Worm (Caenorhabditis elegans) whole organism, young adult: ENCODE measurements around the gene F42C5.4.
A peak's percentile ranks its signal among the peaks of the same experiment; 100 is the strongest.

Experiments
- B0261.1 ChIP-seq: sonication (generic microtip); optimal IDR thresholded peaks from 2 replicates; lab custom pipeline; 2016; ENCODE audit warnings: mild to moderate bottlenecking, missing genetic modification characterization, moderate library complexity, missing compliant biosample characterization
- C06A6.2 ChIP-seq: fragments of 200-800 bp; sonication (Bioruptor generic); conservative IDR thresholded peaks from 2 replicates; pipeline ENCODE4 v1.3.6; 2022; ENCODE audit warnings: missing genetic modification characterization, missing compliant biosample characterization
- F23B12.7 ChIP-seq: sonication (generic microtip); optimal IDR thresholded peaks from 2 replicates; lab custom pipeline; 2017; ENCODE audit warnings: missing genetic modification characterization, mild to moderate bottlenecking, missing compliant biosample characterization, antibody characterized with exemption, moderate library complexity; ENCODE audit not compliant: insufficient read depth
- F33H1.4 ChIP-seq: fragments of 200-800 bp; sonication (Bioruptor generic); IDR thresholded peaks from 2 replicates; pipeline ENCODE4 v1.3.6; 2022; ENCODE audit warnings: missing genetic modification reagents, missing genetic modification characterization, missing compliant biosample characterization
- F37B4.10 ChIP-seq: fragments of 200-800 bp; sonication (Bioruptor generic); IDR thresholded peaks from 2 replicates; pipeline ENCODE4 v1.3.6; 2022; ENCODE audit warnings: missing genetic modification characterization, missing compliant biosample characterization
- F57C9.4 ChIP-seq: sonication (generic microtip); optimal IDR thresholded peaks from 2 replicates; lab custom pipeline; 2017; ENCODE audit warnings: mild to moderate bottlenecking, missing genetic modification characterization, missing compliant biosample characterization
- Y53F4B.3 ChIP-seq: fragments of 200-800 bp; sonication (Bioruptor generic); IDR thresholded peaks from 2 replicates; pipeline ENCODE4 v1.3.6; 2022; ENCODE audit warnings: missing genetic modification reagents, missing genetic modification characterization, missing compliant biosample characterization
- Y79H2A.3 ChIP-seq: fragments of 200-800 bp; sonication (Bioruptor generic); conservative IDR thresholded peaks from 2 replicates; pipeline ENCODE4 v1.3.6; 2022; ENCODE audit warnings: missing genetic modification reagents, missing genetic modification characterization, missing compliant biosample characterization
- ZK185.1 ChIP-seq: sonication (generic microtip); optimal IDR thresholded peaks from 2 replicates; lab custom pipeline; 2016; ENCODE audit warnings: mild to moderate bottlenecking, missing genetic modification characterization, missing compliant biosample characterization; ENCODE audit not compliant: poor library complexity, severe bottlenecking
- attf-3 ChIP-seq: fragments of 200-800 bp; sonication (Bioruptor generic); conservative IDR thresholded peaks from 2 replicates; pipeline ENCODE4 v1.3.6; 2022; ENCODE audit warnings: missing genetic modification reagents, missing genetic modification characterization, missing compliant biosample characterization
- bed-2 ChIP-seq: fragments of 200-800 bp; sonication (Bioruptor generic); IDR thresholded peaks from 2 replicates; pipeline ENCODE4 v1.3.6; 2022; ENCODE audit warnings: missing genetic modification reagents, missing genetic modification characterization, missing compliant biosample characterization
- cebp-1 ChIP-seq, 2 experiments: fragments of 200-800 bp in 1 of 2; sonication (Bioruptor generic) in 1 of 2; sonication (generic microtip) in 1 of 2; IDR thresholded peaks in 1 of 2; optimal IDR thresholded peaks in 1 of 2; 2 replicates each; pipeline versions ENCODE4 v1.3.6 to Lab custom; 2017 to 2022; ENCODE audit warnings: missing compliant biosample characterization in 2 of 2, missing genetic modification characterization in 2 of 2, mild to moderate bottlenecking in 1 of 2, missing genetic modification reagents in 1 of 2, moderate library complexity in 1 of 2
- ceh-91 ChIP-seq: fragments of 200-800 bp; sonication (Bioruptor generic); IDR thresholded peaks from 2 replicates; pipeline ENCODE4 v1.3.6; 2022; ENCODE audit warnings: missing genetic modification reagents, missing genetic modification characterization, missing compliant biosample characterization
- gei-17 ChIP-seq: fragments of 200-800 bp; sonication (Bioruptor generic); optimal IDR thresholded peaks from 2 replicates; lab custom pipeline; 2018; ENCODE audit warnings: mild to moderate bottlenecking, missing genetic modification characterization, missing compliant biosample characterization
- him-1 ChIP-seq: sonication (generic microtip); optimal IDR thresholded peaks from 2 replicates; lab custom pipeline; 2016; ENCODE audit warnings: missing genotype, missing genetic modification reagents, missing genetic modification characterization, missing compliant biosample characterization
- hmg-1.2 ChIP-seq: fragments of 200-800 bp; sonication (Bioruptor generic); IDR thresholded peaks from 2 replicates; pipeline ENCODE4 v1.3.6; 2022; ENCODE audit warnings: missing genetic modification reagents, missing genetic modification characterization, missing compliant biosample characterization
- hsf-1 ChIP-seq: fragments of 200-800 bp; sonication (Bioruptor generic); IDR thresholded peaks from 2 replicates; pipeline ENCODE4 v1.3.6; 2022; ENCODE audit warnings: missing genetic modification reagents, missing genetic modification characterization, missing compliant biosample characterization
- lin-35 ChIP-seq, 3 experiments: fragments of 150-350 bp in 2 of 3; sonication (generic microtip) in 1 of 3; optimal IDR thresholded peaks; 2 replicates each; lab custom pipeline; 2014 to 2018; ENCODE audit warnings: missing biosample characterization in 3 of 3, missing genetic modification characterization in 3 of 3, missing genetic modification reagents in 3 of 3
- lin-40 ChIP-seq: sonication (generic microtip); optimal IDR thresholded peaks from 2 replicates; lab custom pipeline; 2016; ENCODE audit warnings: missing genetic modification characterization, mild to moderate bottlenecking, missing compliant biosample characterization, missing genotype, missing genetic modification reagents
- madf-10 ChIP-seq: sonication (generic microtip); optimal IDR thresholded peaks from 2 replicates; lab custom pipeline; 2016; ENCODE audit warnings: mild to moderate bottlenecking, missing genetic modification characterization, missing compliant biosample characterization
- madf-3 ChIP-seq: fragments of 200-800 bp; sonication (Bioruptor generic); IDR thresholded peaks from 2 replicates; pipeline ENCODE4 v1.3.6; 2022; ENCODE audit warnings: missing genetic modification reagents, missing genetic modification characterization, missing compliant biosample characterization
- madf-6 ChIP-seq: fragments of 200-800 bp; sonication (Bioruptor generic); IDR thresholded peaks from 2 replicates; pipeline ENCODE4 v1.3.6; 2022; ENCODE audit warnings: missing genetic modification reagents, missing genetic modification characterization, missing compliant biosample characterization
- mcd-1 ChIP-seq: fragments of 200-800 bp; sonication (Bioruptor generic); IDR thresholded peaks from 2 replicates; pipeline ENCODE4 v1.3.6; 2022; ENCODE audit warnings: missing genetic modification reagents, missing genetic modification characterization, missing compliant biosample characterization
- nfya-1 ChIP-seq: sonication (generic microtip); optimal IDR thresholded peaks from 2 replicates; lab custom pipeline; 2017; ENCODE audit warnings: antibody characterized with exemption, missing compliant biosample characterization, missing genetic modification characterization, borderline replicate concordance; ENCODE audit not compliant: insufficient read depth
- nhr-80 ChIP-seq: sonication (generic microtip); optimal IDR thresholded peaks from 2 replicates; lab custom pipeline; 2016; ENCODE audit warnings: missing genetic modification characterization, missing compliant biosample characterization
- pbrm-1 ChIP-seq: fragments of 200-800 bp; sonication (Bioruptor generic); IDR thresholded peaks from 2 replicates; pipeline ENCODE4 v1.3.6; 2022; ENCODE audit warnings: missing genetic modification reagents, missing genetic modification characterization, missing compliant biosample characterization
- repo-1 ChIP-seq: sonication (generic microtip); optimal IDR thresholded peaks from 2 replicates; lab custom pipeline; 2017; ENCODE audit warnings: mild to moderate bottlenecking, missing genetic modification characterization, missing compliant biosample characterization
- snpc-1.1 ChIP-seq: sonication (generic microtip); optimal IDR thresholded peaks from 2 replicates; lab custom pipeline; 2017; ENCODE audit warnings: missing genetic modification characterization, mild to moderate bottlenecking, missing compliant biosample characterization, antibody characterized with exemption, moderate library complexity, missing genotype, missing genetic modification reagents; ENCODE audit not compliant: insufficient read depth
- snpc-1.3 ChIP-seq: sonication (generic microtip); optimal IDR thresholded peaks from 2 replicates; lab custom pipeline; 2017; ENCODE audit warnings: missing genetic modification characterization, mild to moderate bottlenecking, missing compliant biosample characterization, antibody characterized with exemption, moderate library complexity, missing genotype, missing genetic modification reagents; ENCODE audit not compliant: insufficient read depth
- snpc-4 ChIP-seq, 5 experiments: fragments of 150-350 bp in 1 of 5; sonication (generic microtip) in 4 of 5; optimal IDR thresholded peaks; 2 replicates each; lab custom pipeline; 2014 to 2018; ENCODE audit warnings: missing genetic modification characterization in 5 of 5, missing biosample characterization in 3 of 5, antibody characterized with exemption in 2 of 5, mild to moderate bottlenecking in 2 of 5, missing compliant biosample characterization in 2 of 5, missing genotype in 2 of 5, moderate library complexity in 2 of 5, missing genetic modification reagents in 1 of 5
- tbp1 ChIP-seq: fragments of 200-800 bp; sonication (Bioruptor generic); optimal IDR thresholded peaks from 2 replicates; lab custom pipeline; 2018; ENCODE audit warnings: mild to moderate bottlenecking, missing genetic modification characterization, missing compliant biosample characterization
- tbx-9 ChIP-seq: sonication (generic microtip); optimal IDR thresholded peaks from 2 replicates; lab custom pipeline; 2016; ENCODE audit warnings: borderline replicate concordance, missing genetic modification characterization, inconsistent platforms, missing compliant biosample characterization
- tlf-1 ChIP-seq: fragments of 200-800 bp; sonication (Bioruptor generic); optimal IDR thresholded peaks from 2 replicates; lab custom pipeline; 2018; ENCODE audit warnings: mild to moderate bottlenecking, missing genetic modification characterization, missing compliant biosample characterization
- unc-62 ChIP-seq: fragments of 150-350 bp; optimal IDR thresholded peaks from 2 replicates; lab custom pipeline; 2014; ENCODE audit warnings: missing biosample characterization, missing genetic modification reagents, missing genetic modification characterization
- ztf-25 ChIP-seq: fragments of 200-800 bp; sonication (Bioruptor generic); IDR thresholded peaks from 2 replicates; pipeline ENCODE4 v1.3.6; 2022; ENCODE audit warnings: missing genetic modification reagents, missing genetic modification characterization, missing compliant biosample characterization
- ztf-26 ChIP-seq: sonication (generic microtip); optimal IDR thresholded peaks from 2 replicates; lab custom pipeline; 2017; ENCODE audit warnings: missing genetic modification characterization, missing compliant biosample characterization

The F42C5.4 gene

DNA sequence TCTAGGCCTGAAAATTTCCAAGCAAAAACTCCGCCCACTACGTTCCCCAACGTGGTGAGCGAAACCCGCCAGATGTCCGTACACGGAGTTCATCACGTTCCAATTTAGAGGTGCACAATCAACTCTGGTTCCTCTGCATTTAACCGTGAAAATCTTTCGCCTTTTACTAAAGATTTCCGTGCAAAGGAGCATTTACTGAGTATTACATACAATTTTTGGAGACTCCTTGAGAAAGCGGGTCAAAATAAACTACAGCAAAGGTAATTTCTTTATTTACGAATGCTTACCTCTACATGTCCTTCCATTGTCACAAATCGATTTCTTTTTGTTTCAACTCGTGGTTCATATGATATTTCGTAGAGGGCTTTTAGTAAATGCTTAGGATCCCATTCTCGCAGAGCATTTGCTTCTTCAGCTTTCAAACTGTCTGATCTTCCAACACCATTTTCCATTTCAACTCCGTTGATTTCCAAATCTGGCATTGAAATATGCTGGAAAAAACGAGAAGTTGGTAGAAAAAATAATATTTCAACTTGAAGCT, 24.8 kb upstream of the F42C5.4 start, which contains the start of gene F42C5.9 (continued):
- no peak for TF ChIP-seq Y79H2A.3
- peak; percentile 43 for TF ChIP-seq tlf-1 (GFP tag; lab: Kevin White, UChicago)
- peak; percentile 1 for TF ChIP-seq ZK185.1 (tag; lab: Kevin White, UChicago)
- no peak; the same call in 1 of the 2 replicates for TF ChIP-seq hsf-1 (GFP tag; lab: Robert Waterston, UW)
- TF ChIP-seq unc-62 (GFP tag; lab: Kevin White, UChicago): no peak

DNA sequence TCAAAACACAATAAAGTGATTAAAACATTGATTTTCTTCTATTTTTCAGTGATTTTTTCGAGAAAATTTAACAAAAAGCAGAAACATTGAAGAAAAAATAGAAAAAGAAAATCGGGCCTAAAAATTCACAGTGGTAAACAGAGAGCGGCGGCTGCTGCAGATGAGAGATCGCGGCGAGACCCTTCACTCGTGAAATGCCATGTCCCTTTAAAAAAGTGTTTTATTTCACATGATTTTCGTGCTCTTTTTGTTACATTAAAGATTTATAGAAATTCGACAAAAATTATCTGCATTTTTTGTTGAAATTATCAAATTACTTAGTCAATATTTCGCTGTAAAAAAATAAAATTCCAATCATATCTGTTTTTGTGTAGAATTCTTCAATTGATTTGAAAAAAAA, 22.0 kb upstream of the F42C5.4 start:
- TF ChIP-seq cebp-1 (GFP tag; IDR thresholded peaks at IDR 0.05; lab: Robert Waterston, UW) (no peak), cebp-1 (tag; optimal IDR thresholded peaks at IDR 0.05; lab: Kevin White, UChicago) (peak; percentile 52), bed-2 (GFP tag; lab: Robert Waterston, UW) (no peak), snpc-1.3 (tag; lab: Kevin White, UChicago) (peak; percentile 70), mcd-1 (peak; percentile 42; the same call in 1 of the 2 replicates), C06A6.2 (GFP tag; lab: Robert Waterston, UW) (no peak), F23B12.7 (tag; lab: Kevin White, UChicago) (peak; percentile 51), pbrm-1 (peak; percentile 32; the same call in 1 of the 2 replicates), ztf-26 (tag; lab: Kevin White, UChicago) (peak; percentile 40), ztf-25 (GFP tag; lab: Robert Waterston, UW) (no peak), B0261.1 (tag; lab: Kevin White, UChicago) (no peak), F33H1.4 (GFP tag; lab: Robert Waterston, UW) (peak; percentile 89), lin-35 (GFP tag; optimal IDR thresholded peaks at IDR 0.05; lab: Kevin White, UChicago) (peak in 1 of 3 experiments; percentile 70), madf-3 (GFP tag; lab: Robert Waterston, UW) (no peak), madf-6 (GFP tag; lab: Robert Waterston, UW) (peak; percentile 62), repo-1 (tag; lab: Kevin White, UChicago) (peak; percentile 29), F57C9.4 (no peak), nhr-80 (tag; lab: Kevin White, UChicago) (peak; percentile 35), Y53F4B.3 (GFP tag; lab: Robert Waterston, UW) (no peak), snpc-1.1 (tag; lab: Kevin White, UChicago) (peak; percentile 52), lin-40 (peak; percentile 49), madf-10 (tag; lab: Kevin White, UChicago) (peak; percentile 8), ZK185.1 (tag; lab: Kevin White, UChicago) (peak; percentile 1), attf-3 (GFP tag; lab: Robert Waterston, UW) (no peak), nfya-1 (no peak), snpc-4 (GFP tag; optimal IDR thresholded peaks at IDR 0.05; lab: Kevin White, UChicago) (peak; percentile 80), snpc-4 (tag; optimal IDR thresholded peaks at IDR 0.05; lab: Kevin White, UChicago) (peak; percentile 70 to 79 (median 76)), tbx-9 (tag; lab: Kevin White, UChicago) (no peak), hmg-1.2 (GFP tag; lab: Robert Waterston, UW) (peak; percentile 44; the same call in 1 of the 2 replicates), gei-17 (GFP tag; lab: Kevin White, UChicago) (no peak), F37B4.10 (no peak), him-1 (tag; lab: Kevin White, UChicago) (peak; percentile 9), ceh-91 (GFP tag; lab: Robert Waterston, UW) (0 out of 2 replicates have a peak, but pooled peaks have one; percentile 18), tbp1 (GFP tag; lab: Kevin White, UChicago) (peak; percentile 49)
